Worm (Caenorhabditis elegans) whole organism, L3 larva: ENCODE data around the gene hda-4.

Source experiments
- R02D3.7 ChIP-seq: fragments of 150-350 bp; optimal IDR thresholded peaks from 2 replicates; lab custom pipeline; 2014; ENCODE audit warnings: missing biosample characterization, missing genetic modification characterization
- ceh-82 ChIP-seq: fragments of 150-350 bp; optimal IDR thresholded peaks from 2 replicates; lab custom pipeline; 2014; ENCODE audit warnings: missing biosample characterization, missing genetic modification characterization
- egl-5 ChIP-seq: fragments of 150-350 bp; optimal IDR thresholded peaks from 2 replicates; lab custom pipeline; 2017; ENCODE audit warnings: missing biosample characterization, missing genetic modification reagents, missing genetic modification characterization, inconsistent platforms
- elt-1 ChIP-seq: fragments of 150-350 bp; optimal IDR thresholded peaks from 2 replicates; lab custom pipeline; 2014; ENCODE audit warnings: missing biosample characterization, missing genetic modification characterization
- fos-1 ChIP-seq: fragments of 150-350 bp; optimal IDR thresholded peaks from 2 replicates; lab custom pipeline; 2014; ENCODE audit warnings: missing biosample characterization, missing genetic modification characterization
- nfya-1 ChIP-seq: sonication (generic microtip); optimal IDR thresholded peaks from 2 replicates; lab custom pipeline; 2017; ENCODE audit warnings: missing genetic modification characterization, mild to moderate bottlenecking, missing compliant biosample characterization, antibody characterized with exemption, moderate library complexity; ENCODE audit not compliant: insufficient read depth
- nhr-28 ChIP-seq: fragments of 150-350 bp; optimal IDR thresholded peaks from 2 replicates; lab custom pipeline; 2014; ENCODE audit warnings: missing biosample characterization, missing genetic modification characterization
- zag-1 ChIP-seq: fragments of 150-350 bp; optimal IDR thresholded peaks from 2 replicates; lab custom pipeline; 2014; ENCODE audit warnings: missing biosample characterization, missing genetic modification characterization
- ztf-11 ChIP-seq: fragments of 150-350 bp; optimal IDR thresholded peaks from 2 replicates; lab custom pipeline; 2014; ENCODE audit warnings: missing biosample characterization, missing genetic modification characterization

- no peak for TF ChIP-seq nhr-28 (tag; lab: Kevin White, UChicago)
- TF ChIP-seq fos-1 (tag; lab: Kevin White, UChicago) = no peak
- TF ChIP-seq R02D3.7 (tag; lab: Kevin White, UChicago) = no peak
- TF ChIP-seq elt-1 (tag; lab: Kevin White, UChicago) = no peak
- no peak for TF ChIP-seq egl-5 (tag; lab: Kevin White, UChicago)
- TF ChIP-seq zag-1 (tag; lab: Kevin White, UChicago) = no peak
- no peak for TF ChIP-seq ztf-11
- TF ChIP-seq ceh-82 = no peak
- no peak for TF ChIP-seq nfya-1 (tag; lab: Kevin White, UChicago)
These were observed 53.5 kb downstream of the hda-4 start, which contains the start of gene T01C8.3 for ce11 chrX:16782797-16783259.
